Fruit fly (Drosophila melanogaster) whole organism, wandering third instar larva: ENCODE results near the gene CG7140.

Experiments
- Abd-B ChIP-seq: fragments of >200 bp; optimal IDR thresholded peaks from 2 replicates; lab custom pipeline; 2017; ENCODE audit warnings: missing biosample characterization, missing genetic modification characterization
- CG32264 ChIP-seq: fragments of 200-800 bp; sonication (Bioruptor generic); optimal IDR thresholded peaks from 2 replicates; lab custom pipeline; 2016; ENCODE audit warnings: missing biosample characterization, missing genetic modification characterization
- CG9705 ChIP-seq: fragments of 200-800 bp; sonication (Bioruptor generic); optimal IDR thresholded peaks from 2 replicates; lab custom pipeline; 2018; ENCODE audit warnings: missing biosample characterization, mild to moderate bottlenecking, missing genetic modification characterization
- CrebA ChIP-seq: fragments of 200-800 bp; sonication (Bioruptor generic); optimal IDR thresholded peaks from 2 replicates; lab custom pipeline; 2016; ENCODE audit warnings: missing biosample characterization, mild to moderate bottlenecking, missing genetic modification characterization, borderline replicate concordance
- Dfd ChIP-seq: fragments of >200 bp; optimal IDR thresholded peaks from 2 replicates; lab custom pipeline; 2017; ENCODE audit warnings: missing biosample characterization, missing genetic modification characterization
- GATAd ChIP-seq: sonication (Bioruptor generic); optimal IDR thresholded peaks from 2 replicates; lab custom pipeline; 2016; ENCODE audit warnings: missing biosample characterization, missing genetic modification characterization
- Hr78 ChIP-seq: fragments of >200 bp; optimal IDR thresholded peaks from 2 replicates; lab custom pipeline; 2017; ENCODE audit warnings: missing biosample characterization, missing genetic modification characterization
- Jra ChIP-seq: sonication (Bioruptor generic); optimal IDR thresholded peaks from 2 replicates; lab custom pipeline; 2016; ENCODE audit warnings: missing biosample characterization, missing genetic modification characterization
- Mio ChIP-seq: sonication (Bioruptor generic); optimal IDR thresholded peaks from 2 replicates; lab custom pipeline; 2016; ENCODE audit warnings: missing biosample characterization, missing genetic modification characterization
- N ChIP-seq: fragments of >200 bp; optimal IDR thresholded peaks from 2 replicates; lab custom pipeline; 2018; ENCODE audit warnings: missing biosample characterization, missing external identifiers, missing genetic modification characterization
- OdsH ChIP-seq: fragments of 200-800 bp; sonication (Bioruptor generic); optimal IDR thresholded peaks from 2 replicates; lab custom pipeline; 2016; ENCODE audit warnings: missing biosample characterization, mild to moderate bottlenecking, missing genetic modification characterization
- Rel ChIP-seq, 2 experiments: fragments of 200-800 bp; sonication (Bioruptor generic) in 1 of 2; optimal IDR thresholded peaks; 2 replicates in 1 of 2; 3 replicates in 1 of 2; lab custom pipeline; 2016 to 2019; ENCODE audit warnings: mild to moderate bottlenecking in 2 of 2, missing biosample characterization in 2 of 2, missing genetic modification characterization in 2 of 2, moderate library complexity in 1 of 2
- Sp1 ChIP-seq: fragments of 200-800 bp; sonication (Bioruptor generic); optimal IDR thresholded peaks from 3 replicates; lab custom pipeline; 2019; ENCODE audit warnings: missing biosample characterization, mild to moderate bottlenecking, missing genetic modification characterization, moderate library complexity
- Vsx2 ChIP-seq: fragments of 200-300, 225-300 bp; sonication (Bioruptor generic); optimal IDR thresholded peaks from 2 replicates; lab custom pipeline; 2018; ENCODE audit warnings: missing biosample characterization, missing genetic modification characterization; ENCODE audit not compliant: partially characterized antibody
- dl ChIP-seq, 2 experiments: fragments of 175-275, 200-275 bp in 1 of 2; fragments of 200-275 bp in 1 of 2; sonication (Bioruptor generic); optimal IDR thresholded peaks; lab custom pipeline; 2018; ENCODE audit warnings: mild to moderate bottlenecking in 2 of 2, missing biosample characterization in 2 of 2, missing genetic modification characterization in 2 of 2, moderate library complexity in 2 of 2; ENCODE audit not compliant: partially characterized antibody in 2 of 2, insufficient read depth in 1 of 2
- dmrt93B ChIP-seq: fragments of 200-800 bp; sonication (Bioruptor generic); optimal IDR thresholded peaks from 2 replicates; lab custom pipeline; 2018; ENCODE audit warnings: missing biosample characterization, mild to moderate bottlenecking, missing genetic modification characterization
- dsf ChIP-seq: sonication (Bioruptor generic); optimal IDR thresholded peaks from 2 replicates; lab custom pipeline; 2016; ENCODE audit warnings: missing biosample characterization, missing genetic modification characterization, borderline replicate concordance
- foxo ChIP-seq, 2 experiments: fragments of 200-800 bp; sonication (Bioruptor generic); optimal IDR thresholded peaks; 2 replicates in 1 of 2; 3 replicates in 1 of 2; lab custom pipeline; 2016 to 2017; ENCODE audit warnings: missing biosample characterization in 2 of 2, missing genetic modification characterization in 2 of 2
- h ChIP-seq: fragments of 200-800 bp; sonication (Bioruptor generic); optimal IDR thresholded peaks from 3 replicates; lab custom pipeline; 2016; ENCODE audit warnings: missing biosample characterization, mild to moderate bottlenecking, missing genetic modification characterization
- jim ChIP-seq: fragments of 175-275, 200-325 bp; sonication (Bioruptor generic); optimal IDR thresholded peaks from 2 replicates; lab custom pipeline; 2016; ENCODE audit warnings: missing biosample characterization, mild to moderate bottlenecking, missing genetic modification characterization
- lola ChIP-seq: fragments of >200 bp; optimal IDR thresholded peaks from 2 replicates; lab custom pipeline; 2017; ENCODE audit warnings: missing biosample characterization, missing genetic modification characterization
- psq ChIP-seq: fragments of 200-800 bp; sonication (Bioruptor generic); optimal IDR thresholded peaks from 3 replicates; lab custom pipeline; 2017; ENCODE audit warnings: missing biosample characterization, mild to moderate bottlenecking, missing genetic modification characterization, moderate library complexity
- rgr ChIP-seq: fragments of 200-800 bp; sonication (Bioruptor generic); optimal IDR thresholded peaks from 3 replicates; lab custom pipeline; 2016; ENCODE audit warnings: missing biosample characterization, mild to moderate bottlenecking, missing genetic modification characterization
- sv ChIP-seq: fragments of 200-800 bp; sonication (Bioruptor generic); optimal IDR thresholded peaks from 3 replicates; lab custom pipeline; 2016; ENCODE audit warnings: missing biosample characterization, missing genetic modification characterization
- tai ChIP-seq: sonication (Bioruptor generic); optimal IDR thresholded peaks from 2 replicates; lab custom pipeline; 2016; ENCODE audit warnings: missing biosample characterization, missing genetic modification characterization
- woc ChIP-seq: sonication (Bioruptor generic); optimal IDR thresholded peaks from 2 replicates; lab custom pipeline; 2016; ENCODE audit warnings: missing biosample characterization, mild to moderate bottlenecking, missing genetic modification characterization

Gene CG7140

DNA sequence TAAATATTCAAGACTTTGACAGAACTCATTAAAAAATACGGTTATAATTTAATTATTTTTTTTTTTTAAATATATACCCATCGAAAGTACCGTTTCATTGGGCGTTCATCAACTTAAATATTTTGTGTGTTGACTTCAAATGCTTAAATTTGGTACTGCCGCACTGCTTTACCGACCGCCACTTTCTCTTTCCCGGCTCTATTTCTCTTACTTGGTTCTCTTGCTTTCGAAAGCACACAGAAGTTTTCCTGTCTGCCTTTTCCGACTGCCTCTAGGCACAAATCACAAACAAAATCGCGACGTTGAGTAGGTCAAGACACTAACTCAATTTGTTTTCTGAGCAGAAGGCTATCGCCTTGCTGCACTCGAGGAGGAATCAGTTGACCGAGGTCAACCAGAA is 34.1 kb downstream of the CG7140 start:
- no peak for TF ChIP-seq Jra (GFP tag; lab: Kevin White, UChicago)
- TF ChIP-seq Abd-B (GFP tag; lab: Kevin White, UChicago), result no peak
- TF ChIP-seq dl (GFP tag; optimal IDR thresholded peaks at IDR 0.05; lab: Kevin White, UChicago; ENCODE audit: insufficient read depth in 1 of 2, partially characterized antibody in 2 of 2), result no peak
- no peak for TF ChIP-seq dmrt93B (GFP tag; lab: Kevin White, UChicago)
- TF ChIP-seq Sp1 (GFP tag; lab: Kevin White, UChicago), result no peak
- TF ChIP-seq foxo (GFP tag; optimal IDR thresholded peaks at IDR 0.05; lab: Kevin White, UChicago), result no peak
- TF ChIP-seq N (GFP tag; lab: Kevin White, UChicago), result no peak
- TF ChIP-seq woc, result no peak
- TF ChIP-seq Mio (GFP tag; lab: Kevin White, UChicago), result no peak
- no peak for TF ChIP-seq CG9705 (GFP tag; lab: Kevin White, UChicago)
- no peak for TF ChIP-seq CG32264 (GFP tag; lab: Kevin White, UChicago)
- TF ChIP-seq dsf (GFP tag; lab: Kevin White, UChicago), result no peak
- no peak for TF ChIP-seq tai (GFP tag; lab: Kevin White, UChicago)
- TF ChIP-seq sv (GFP tag; lab: Kevin White, UChicago), result no peak
- TF ChIP-seq OdsH (GFP tag; lab: Kevin White, UChicago), result no peak
- no peak for TF ChIP-seq h (GFP tag; lab: Kevin White, UChicago)

DNA sequence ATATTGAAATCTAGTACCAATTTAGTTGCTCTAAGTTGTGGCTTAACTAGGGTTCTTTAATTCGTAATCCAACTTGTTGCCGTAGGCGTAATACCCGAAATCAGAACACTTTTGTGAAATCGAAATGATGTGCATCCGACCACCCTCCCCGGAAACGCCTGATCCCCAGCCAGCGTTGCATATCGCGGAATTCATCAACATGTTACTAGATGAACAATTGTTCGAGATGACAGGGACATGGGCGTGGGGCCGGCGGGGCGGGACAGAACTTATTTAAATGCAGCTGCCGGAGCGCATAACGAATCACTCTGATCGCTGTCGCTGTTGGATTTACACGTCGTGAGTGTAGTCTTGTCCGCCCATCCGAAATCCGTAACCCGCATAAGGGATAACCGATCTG is 43.2 kb downstream of the CG7140 start, which contains the start of gene Act79B:
Act79B (plus strand) TSS at position 301 of the 400 bp plus-strand sequence.
- TF ChIP-seq GATAd (GFP tag; lab: Kevin White, UChicago) (no peak), foxo (GFP tag; optimal IDR thresholded peaks at IDR 0.05; lab: Kevin White, UChicago) (no peak), psq (GFP tag; lab: Kevin White, UChicago) (no peak), dmrt93B (GFP tag; lab: Kevin White, UChicago) (no peak), CrebA (GFP tag; lab: Kevin White, UChicago) (no peak), Mio (GFP tag; lab: Kevin White, UChicago) (no peak), Dfd (GFP tag; lab: Kevin White, UChicago) (no peak), sv (GFP tag; lab: Kevin White, UChicago) (no peak), dsf (GFP tag; lab: Kevin White, UChicago) (no peak), Hr78 (GFP tag; lab: Kevin White, UChicago) (no peak), OdsH (GFP tag; lab: Kevin White, UChicago) (no peak), CG9705 (GFP tag; lab: Kevin White, UChicago) (no peak), rgr (GFP tag; lab: Kevin White, UChicago) (no peak), Vsx2 (GFP tag; lab: Kevin White, UChicago) (no peak), jim (GFP tag; lab: Kevin White, UChicago) (no peak), Abd-B (GFP tag; lab: Kevin White, UChicago) (no peak), lola (GFP tag; lab: Kevin White, UChicago) (no peak)

DNA sequence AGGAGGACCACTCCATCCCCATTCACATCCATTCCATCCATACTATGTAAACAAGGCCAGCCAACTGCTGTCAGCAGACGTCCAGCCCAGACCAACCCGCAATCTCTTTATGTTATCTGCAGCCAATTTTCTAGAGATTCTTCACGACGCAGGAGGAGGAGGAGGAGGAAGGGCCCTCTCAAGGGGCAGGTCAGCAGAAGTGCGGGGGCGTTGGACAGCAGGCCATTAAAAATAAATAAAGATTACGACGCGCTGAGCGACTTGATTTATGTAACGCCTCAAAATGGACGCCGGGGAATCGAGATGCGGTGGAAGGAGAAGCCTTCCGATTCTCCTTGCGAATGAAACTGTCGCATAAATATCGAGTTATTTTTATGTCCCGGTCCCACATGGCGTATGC is 48.3 kb downstream of the CG7140 start:
- no peak for TF ChIP-seq Rel (GFP tag; optimal IDR thresholded peaks at IDR 0.05; lab: Kevin White, UChicago)
- TF ChIP-seq Rel (tag; optimal IDR thresholded peaks at IDR 0.05; lab: Kevin White, UChicago), result peak; percentile 61
- no peak for TF ChIP-seq tai (GFP tag; lab: Kevin White, UChicago)
